Fruit fly (Drosophila melanogaster): ENCODE measurements around the gene dop.

The dop gene

DNA sequence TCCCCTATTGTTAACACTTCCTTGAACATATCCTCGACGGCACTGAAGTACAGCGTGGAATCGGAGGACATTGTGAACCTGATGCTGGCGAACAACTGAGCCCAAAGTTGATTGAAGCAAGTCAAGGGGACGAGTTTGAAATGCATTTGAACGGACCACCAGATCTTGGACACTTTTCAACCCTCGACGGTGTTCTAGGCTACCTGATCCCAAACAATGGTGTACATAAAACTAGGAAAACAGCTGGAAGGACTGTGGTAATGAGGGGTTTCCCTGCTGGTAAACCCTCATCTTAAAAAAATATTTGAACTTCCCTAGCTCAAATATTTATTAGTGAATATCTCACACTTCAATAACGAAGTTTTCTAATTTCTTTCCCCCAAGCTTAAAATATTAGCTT, 48.9 kb upstream of the dop start, which contains the start of gene CG13454:
CG13454 (minus strand) TSS at position 101 of the 400 bp plus-strand sequence.
- TF ChIP-seq Sp1 (GFP tag; optimal IDR thresholded peaks at IDR 0.05) = no peak
- no peak for TF ChIP-seq h (GFP tag; optimal IDR thresholded peaks at IDR 0.05)
- no peak for TF ChIP-seq usp (GFP tag; optimal IDR thresholded peaks at IDR 0.05)

DNA sequence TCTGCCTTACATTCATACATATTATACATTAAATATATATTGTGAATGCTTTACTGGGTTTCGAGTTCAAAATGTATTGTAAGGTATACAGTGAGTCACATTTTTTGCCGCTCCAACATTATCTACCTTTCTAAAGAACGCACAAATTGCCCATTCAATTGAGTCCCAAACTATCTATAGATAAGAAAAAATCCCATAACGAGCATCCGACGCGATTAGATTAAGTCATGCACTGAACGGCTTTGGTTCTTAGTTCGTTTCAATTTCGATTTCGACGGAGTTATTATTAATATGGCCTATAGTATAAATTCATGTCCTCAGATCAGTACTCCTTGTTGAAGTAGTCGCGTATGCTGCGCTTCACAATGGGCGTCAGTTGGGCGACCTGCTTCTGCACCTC, 48.3 kb upstream of the dop start:
- no peak for TF ChIP-seq Rel (GFP tag; optimal IDR thresholded peaks at IDR 0.05)
- peak; percentile 28 for TF ChIP-seq Rel (tag; optimal IDR thresholded peaks at IDR 0.05)
- no peak for TF ChIP-seq Myc (optimal IDR thresholded peaks at IDR 0.05)

DNA sequence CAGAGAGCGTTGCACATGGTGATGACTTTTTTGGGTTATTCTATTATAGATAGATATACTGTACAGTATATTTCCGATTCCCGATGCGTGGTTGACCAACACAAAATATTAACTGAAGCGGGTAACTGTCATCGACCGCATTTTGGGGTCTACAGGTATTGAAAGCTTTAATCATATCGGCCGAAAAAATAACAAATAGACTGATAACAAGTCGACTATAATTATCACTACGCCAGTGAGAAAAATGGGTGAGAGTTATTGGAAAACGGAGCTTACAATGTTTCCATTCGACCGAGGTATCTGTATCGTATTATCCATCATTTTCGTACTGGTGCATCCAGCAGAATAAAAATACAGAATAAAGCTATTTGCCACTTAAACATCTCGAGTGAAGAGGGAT, 47.5 kb upstream of the dop start:
- TF ChIP-seq brk (GFP tag; optimal IDR thresholded peaks at IDR 0.05) = no peak
- TF ChIP-seq Rel (GFP tag; optimal IDR thresholded peaks at IDR 0.05) = no peak
- TF ChIP-seq Rel (tag; optimal IDR thresholded peaks at IDR 0.05) = peak; percentile 45

DNA sequence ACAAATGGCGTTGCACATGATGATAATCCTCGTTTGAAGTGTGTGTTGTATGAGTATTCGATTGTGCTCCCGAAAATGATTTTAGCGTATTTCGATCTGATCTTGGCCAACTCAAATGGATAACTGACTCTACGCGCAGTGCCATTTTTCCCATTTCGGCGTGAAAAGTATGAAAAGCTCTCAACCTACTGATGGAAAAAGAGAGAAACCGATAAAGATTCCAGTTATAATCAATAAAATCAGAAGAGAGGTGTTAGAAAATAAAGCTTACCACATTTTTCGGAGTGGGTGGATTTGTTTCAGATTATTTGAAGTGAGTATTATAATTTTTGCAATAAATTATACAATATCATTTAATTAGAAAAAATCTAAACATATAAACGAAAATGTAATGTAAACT, 46.3 kb upstream of the dop start, which contains the start of gene mex1:
mex1 (minus strand) TSS at position 101 of the 400 bp plus-strand sequence.
- TF ChIP-seq tai (GFP tag; optimal IDR thresholded peaks at IDR 0.05) (no peak), sage (GFP tag; optimal IDR thresholded peaks at IDR 0.05) (no peak), fru (GFP tag; optimal IDR thresholded peaks at IDR 0.05) (no peak), CG32264 (GFP tag; optimal IDR thresholded peaks at IDR 0.05) (no peak), dsf (GFP tag; optimal IDR thresholded peaks at IDR 0.05; ENCODE audit: borderline replicate concordance) (no peak)

DNA sequence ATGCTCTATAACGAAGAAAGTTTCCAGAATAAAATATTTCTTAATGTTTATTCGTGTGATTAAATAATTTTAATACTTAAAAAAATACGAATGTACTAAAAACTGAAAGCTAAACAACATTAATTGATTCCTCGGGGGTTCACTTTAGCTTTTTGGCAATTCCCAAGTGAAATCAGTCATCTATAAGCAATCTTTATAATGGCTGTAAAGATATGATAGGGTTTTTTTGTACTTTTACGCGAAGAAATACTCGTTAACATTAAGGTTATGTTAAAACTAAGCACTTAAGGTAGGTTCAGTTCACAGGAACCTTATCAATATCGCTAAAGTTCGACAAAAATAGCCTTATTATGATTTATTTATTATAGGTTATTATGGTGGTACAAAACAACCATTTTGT, 45.9 kb upstream of the dop start:
- TF ChIP-seq Rel (GFP tag; optimal IDR thresholded peaks at IDR 0.05) = no peak
- peak; percentile 98 for TF ChIP-seq Rel (tag; optimal IDR thresholded peaks at IDR 0.05)
- no peak for TF ChIP-seq h (GFP tag; optimal IDR thresholded peaks at IDR 0.05)
- TF ChIP-seq Hr78 (GFP tag; optimal IDR thresholded peaks at IDR 0.05) = no peak

DNA sequence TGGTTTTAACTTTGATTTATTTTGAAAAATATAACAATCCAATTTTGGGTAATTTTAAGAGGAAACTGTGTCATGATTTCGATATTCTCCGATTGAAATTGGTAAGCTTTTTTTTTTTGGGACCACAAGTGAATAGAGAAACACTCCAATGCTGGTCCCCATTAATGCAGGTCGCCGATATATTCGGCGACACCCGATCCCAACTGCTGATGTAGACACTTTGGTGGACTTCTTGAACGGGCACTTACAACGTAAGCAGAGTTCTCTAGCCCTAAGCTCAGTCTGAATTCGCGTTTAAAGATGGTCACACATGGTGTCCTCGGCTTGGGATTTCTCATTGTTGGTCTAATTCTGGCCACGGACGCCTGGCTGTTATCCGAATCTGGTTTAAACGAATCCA, 45.5 kb upstream of the dop start, which contains the start of gene yellow-k:
yellow-k (plus strand) TSS at position 301 of the 400 bp plus-strand sequence.
- TF ChIP-seq dsf (GFP tag; optimal IDR thresholded peaks at IDR 0.05; ENCODE audit: borderline replicate concordance) = no peak
- TF ChIP-seq CrebA (GFP tag; optimal IDR thresholded peaks at IDR 0.05; ENCODE audit: borderline replicate concordance) = no peak
- no peak for TF ChIP-seq CG9705 (GFP tag; optimal IDR thresholded peaks at IDR 0.05)
- TF ChIP-seq Hr83 (GFP tag; optimal IDR thresholded peaks at IDR 0.05; ENCODE audit: poor library complexity, severe bottlenecking) = no peak
- no peak for TF ChIP-seq h (GFP tag; optimal IDR thresholded peaks at IDR 0.05)
- no peak for TF ChIP-seq foxo (GFP tag; optimal IDR thresholded peaks at IDR 0.05)
- TF ChIP-seq Vsx2 (GFP tag; optimal IDR thresholded peaks at IDR 0.05; ENCODE audit: partially characterized antibody) = no peak
- TF ChIP-seq Myc (optimal IDR thresholded peaks at IDR 0.05) = no peak
- TF ChIP-seq Dfd (GFP tag; optimal IDR thresholded peaks at IDR 0.05) = no peak
- TF ChIP-seq sage (GFP tag; optimal IDR thresholded peaks at IDR 0.05) = no peak
- no peak for TF ChIP-seq usp (GFP tag; optimal IDR thresholded peaks at IDR 0.05)
- TF ChIP-seq brk (GFP tag; optimal IDR thresholded peaks at IDR 0.05) = no peak
- no peak for TF ChIP-seq Dif (GFP tag; optimal IDR thresholded peaks at IDR 0.05; ENCODE audit: partially characterized antibody)
- TF ChIP-seq OdsH (GFP tag; optimal IDR thresholded peaks at IDR 0.05) = no peak
- TF ChIP-seq br (GFP tag; optimal IDR thresholded peaks at IDR 0.05) = no peak

DNA sequence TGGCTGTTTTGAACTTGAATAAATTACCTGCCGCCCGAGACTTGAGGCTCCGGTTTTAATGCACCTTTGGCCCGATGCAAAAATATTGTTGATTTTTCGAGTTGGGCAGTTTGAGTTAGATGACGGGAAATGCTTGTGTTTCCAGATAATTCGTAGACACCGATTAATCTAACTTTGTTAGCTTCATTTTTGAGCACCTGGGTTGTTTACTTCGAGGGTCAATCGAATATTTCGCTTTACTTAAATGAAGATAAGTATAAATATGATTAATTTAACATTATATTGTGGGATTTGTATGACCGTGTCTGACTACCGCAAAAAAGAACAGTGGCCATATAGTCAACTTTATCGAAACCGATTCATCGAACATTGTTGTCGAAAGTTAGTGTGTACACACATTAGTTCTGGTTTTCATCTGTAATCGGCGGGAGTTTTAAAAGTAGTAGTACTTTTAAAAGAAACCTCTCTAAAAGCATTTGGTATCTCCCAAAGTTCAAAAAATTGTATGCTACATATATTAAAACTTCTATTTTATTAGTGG, 41.9 kb upstream of the dop start, which contains the start of gene CG7945:
CG7945 (minus strand) TSS at position 332 of the 541 bp plus-strand sequence.
- TF ChIP-seq dl (GFP tag; optimal IDR thresholded peaks at IDR 0.05; ENCODE audit: insufficient read depth in 1 of 2, partially characterized antibody in 2 of 2) = no peak
- TF ChIP-seq Hnf4 (GFP tag; optimal IDR thresholded peaks at IDR 0.05) = peak; percentile 5
- no peak for TF ChIP-seq Hr83 (GFP tag; optimal IDR thresholded peaks at IDR 0.05; ENCODE audit: poor library complexity, severe bottlenecking)
- TF ChIP-seq Rel (GFP tag; optimal IDR thresholded peaks at IDR 0.05) = peak; percentile 47
- peak; percentile 99 for TF ChIP-seq Rel (tag; optimal IDR thresholded peaks at IDR 0.05)
- peak; percentile 48 for TF ChIP-seq sage (GFP tag; optimal IDR thresholded peaks at IDR 0.05)
- TF ChIP-seq h (GFP tag; optimal IDR thresholded peaks at IDR 0.05) = no peak
- TF ChIP-seq Dif (GFP tag; optimal IDR thresholded peaks at IDR 0.05; ENCODE audit: partially characterized antibody) = no peak
